Fruit fly (Drosophila melanogaster): ENCODE measurements around the gene CG7133.

Gene CG7133

DNA sequence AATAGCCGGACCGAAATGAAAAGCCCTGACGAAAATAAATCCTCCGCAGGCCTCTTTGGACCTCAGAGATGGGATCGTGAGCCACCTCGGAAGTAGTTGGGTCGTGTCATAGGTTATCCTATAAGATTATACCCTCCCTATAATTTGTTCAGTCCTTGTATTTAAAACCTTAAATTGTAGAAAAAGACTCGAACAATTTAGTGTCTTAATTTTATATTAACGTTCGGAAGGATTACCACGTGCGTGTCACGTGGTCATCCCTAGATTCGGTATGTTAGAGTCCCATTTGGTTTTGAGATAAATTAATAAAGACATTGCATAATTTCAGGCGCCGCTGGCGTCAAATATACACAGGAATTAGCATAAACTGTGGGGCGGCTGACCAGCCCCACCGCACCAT lies 3.7 kb upstream of the CG7133 start (continued):
- TF ChIP-seq Fer2 (tag; optimal IDR thresholded peaks at IDR 0.05) (no peak), CG10267 (tag; optimal IDR thresholded peaks at IDR 0.05) (peak; percentile 59), lola (GFP tag; optimal IDR thresholded peaks at IDR 0.05) (peak in 1 of 3 experiments; percentile 55), D19B (GFP tag; optimal IDR thresholded peaks at IDR 0.05) (no peak), NfI (GFP tag; optimal IDR thresholded peaks at IDR 0.05) (peak; percentile 37), CG18262 (tag; optimal IDR thresholded peaks at IDR 0.05) (peak; percentile 65), CG14965 (GFP tag; optimal IDR thresholded peaks at IDR 0.05; ENCODE audit: borderline replicate concordance) (no peak), CG16863 (GFP tag; optimal IDR thresholded peaks at IDR 0.05) (peak; percentile 35), CG1832 (GFP tag; optimal IDR thresholded peaks at IDR 0.05) (no peak), CG8359 (GFP tag; optimal IDR thresholded peaks at IDR 0.05; ENCODE audit: borderline replicate concordance) (no peak), vvl (GFP tag; IDR thresholded peaks at IDR 0.05) (peak; percentile 74), Neu2 (GFP tag; optimal IDR thresholded peaks at IDR 0.05; ENCODE audit: borderline replicate concordance) (no peak), ttk (GFP tag; IDR thresholded peaks at IDR 0.05) (0 out of 2 replicates have a peak, but pooled peaks have one; percentile 35), zf30C (GFP tag; optimal IDR thresholded peaks at IDR 0.05) (no peak), C15 (GFP tag; IDR thresholded peaks at IDR 0.05) (no peak), dimm (GFP tag; IDR thresholded peaks at IDR 0.05) (no peak), Xrp1 (GFP tag; IDR thresholded peaks at IDR 0.05) (peak; percentile 75), CG14014 (GFP tag; IDR thresholded peaks at IDR 0.05) (peak; percentile 62; the same call in 1 of the 2 replicates), unpg (GFP tag; optimal IDR thresholded peaks at IDR 0.05) (peak; percentile 63), CG4424 (GFP tag; optimal IDR thresholded peaks at IDR 0.05) (peak; percentile 54), prd (optimal IDR thresholded peaks at IDR 0.05) (no peak), prd (GFP tag; IDR thresholded peaks at IDR 0.05) (peak; percentile 74; the same call in 2 of the 3 replicates), Spps (tag; optimal IDR thresholded peaks at IDR 0.05) (peak; percentile 20), CG1233 (GFP tag; optimal IDR thresholded peaks at IDR 0.05) (peak; percentile 27), CG11695 (GFP tag; IDR thresholded peaks at IDR 0.05) (peak; percentile 38; the same call in 1 of the 3 replicates), wor (GFP tag; IDR thresholded peaks at IDR 0.05) (no peak), Jarid2 (GFP tag; optimal IDR thresholded peaks at IDR 0.05) (no peak), CG4730 (GFP tag; IDR thresholded peaks at IDR 0.05) (no peak), Sox102F (GFP tag; optimal IDR thresholded peaks at IDR 0.05) (peak; percentile 60), pros (GFP tag; optimal IDR thresholded peaks at IDR 0.05) (no peak), CG11696 (GFP tag; IDR thresholded peaks at IDR 0.05) (peak; percentile 55; the same call in 1 of the 2 replicates), pho (GFP tag; optimal IDR thresholded peaks at IDR 0.05) (peak; percentile 29), HLHmδ (GFP tag; optimal IDR thresholded peaks at IDR 0.05) (no peak), ham (GFP tag; IDR thresholded peaks at IDR 0.05) (no peak), CG7357 (GFP tag; IDR thresholded peaks at IDR 0.05) (no peak), Trl (optimal IDR thresholded peaks at IDR 0.05) (no peak), Trl (GFP tag; optimal IDR thresholded peaks at IDR 0.05) (peak; percentile 49), Ravus (GFP tag; IDR thresholded peaks at IDR 0.05) (no peak), CG8388 (GFP tag; optimal IDR thresholded peaks at IDR 0.05) (peak; percentile 61), Poxn (GFP tag; IDR thresholded peaks at IDR 0.05) (no peak), CG4854 (GFP tag; optimal IDR thresholded peaks at IDR 0.05) (no peak), pita (GFP tag; optimal IDR thresholded peaks at IDR 0.05) (no peak), ssp (GFP tag; IDR thresholded peaks at IDR 0.05) (peak; percentile 35; the same call in 1 of the 2 replicates), CG4617 (GFP tag; optimal IDR thresholded peaks at IDR 0.05; ENCODE audit: borderline replicate concordance) (no peak), luna (GFP tag; optimal IDR thresholded peaks at IDR 0.05) (no peak), CG2889 (GFP tag; IDR thresholded peaks at IDR 0.05) (no peak), CG17361 (GFP tag; IDR thresholded peaks at IDR 0.05) (peak; percentile 40; the same call in 1 of the 3 replicates), lab (GFP tag; optimal IDR thresholded peaks at IDR 0.05) (peak; percentile 59), CG13287 (GFP tag; IDR thresholded peaks at IDR 0.05; ENCODE audit: partially characterized antibody) (peak; percentile 87), amos (GFP tag; IDR thresholded peaks at IDR 0.05; ENCODE audit: partially characterized antibody) (peak; percentile 77), Abd-B (GFP tag; optimal IDR thresholded peaks at IDR 0.05) (no peak)

Measured in whole organism, embryonic.